Worm (Caenorhabditis elegans): ENCODE measurements around the gene F17E5.2.
A peak's percentile ranks its signal among the peaks of the same experiment; 100 is the strongest.

The F17E5.2 gene

ce11 chrX:12439998-12440722 lies 46.1 kb downstream of the F17E5.2 start:
- TF ChIP-seq rnt-1 (tag; optimal IDR thresholded peaks at IDR 0.05): no peak
- no peak for TF ChIP-seq K09A11.1 (tag; optimal IDR thresholded peaks at IDR 0.05; ENCODE audit: insufficient read depth)
- TF ChIP-seq unc-42 (tag; optimal IDR thresholded peaks at IDR 0.05): peak; percentile 8
- TF ChIP-seq nhr-232 (tag; optimal IDR thresholded peaks at IDR 0.05): no peak
- TF ChIP-seq pqm-1 (tag; optimal IDR thresholded peaks at IDR 0.05): no peak

- TF ChIP-seq hlh-30 (tag; optimal IDR thresholded peaks at IDR 0.05; ENCODE audit: insufficient read depth): peak; percentile 13
- TF ChIP-seq F13H6.1 (tag; optimal IDR thresholded peaks at IDR 0.05): no peak
- TF ChIP-seq odd-2 (tag; optimal IDR thresholded peaks at IDR 0.05): no peak
- no peak for TF ChIP-seq unc-42 (tag; optimal IDR thresholded peaks at IDR 0.05)
Observed at ce11 chrX:12444423-12444822, 50.4 kb downstream of the F17E5.2 start.

ce11 chrX:12446572-12446971 lies 52.5 kb downstream of the F17E5.2 start:
- TF ChIP-seq unc-42 (tag; optimal IDR thresholded peaks at IDR 0.05) (no peak), elt-2 (tag; optimal IDR thresholded peaks at IDR 0.05) (peak; percentile 38), tbx-7 (tag; optimal IDR thresholded peaks at IDR 0.05) (no peak), nfya-1 (tag; optimal IDR thresholded peaks at IDR 0.05) (no peak), unc-3 (GFP tag; conservative IDR thresholded peaks at IDR 0.05) (no peak), unc-3 (tag; optimal IDR thresholded peaks at IDR 0.05) (no peak)
